Fruit fly (Drosophila melanogaster): ENCODE results near the gene Sirt2.

DNA sequence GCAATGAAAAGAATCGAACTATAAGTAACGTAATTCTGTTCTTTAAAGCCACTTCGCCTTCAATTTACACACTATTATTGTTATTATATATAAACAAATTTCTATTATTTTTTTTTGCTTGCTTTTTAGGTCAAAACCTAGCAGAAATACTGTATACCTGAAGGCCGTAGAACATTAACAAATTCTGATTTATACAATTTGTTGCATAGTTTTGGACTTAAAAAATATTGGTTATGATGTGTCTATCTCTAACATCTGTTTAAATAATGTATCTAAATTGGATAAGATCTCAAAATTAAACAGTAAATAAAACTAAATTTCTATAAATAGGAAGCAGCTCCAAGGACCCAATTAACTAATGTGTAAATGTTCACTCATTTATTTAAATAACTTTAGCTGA is 22.4 kb upstream of the Sirt2 start:
- TF ChIP-seq CG12768 (GFP tag; optimal IDR thresholded peaks at IDR 0.05): no peak
- peak; percentile 66 for TF ChIP-seq CG11617 (GFP tag; optimal IDR thresholded peaks at IDR 0.05)
- TF ChIP-seq CG14711 (tag; optimal IDR thresholded peaks at IDR 0.05): no peak
- no peak for TF ChIP-seq pad (GFP tag; optimal IDR thresholded peaks at IDR 0.05)
- no peak for TF ChIP-seq kay (GFP tag; ENCODE audit: borderline replicate concordance)
- peak; percentile 24 for TF ChIP-seq cic (GFP tag; optimal IDR thresholded peaks at IDR 0.05)
- TF ChIP-seq Mnt (GFP tag; optimal IDR thresholded peaks at IDR 0.05): no peak
- TF ChIP-seq Crg-1 (GFP tag; optimal IDR thresholded peaks at IDR 0.05): no peak
- TF ChIP-seq CG1620 (GFP tag; optimal IDR thresholded peaks at IDR 0.05): no peak
- TF ChIP-seq CG7101 (tag; optimal IDR thresholded peaks at IDR 0.05): no peak
- no peak for TF ChIP-seq Clk (GFP tag; optimal IDR thresholded peaks at IDR 0.05)

Measured in whole organism, adult.